Worm (Caenorhabditis elegans) whole organism, L3 larva: ENCODE results near the gene F26C11.4.

Source experiments
- ZK546.5 ChIP-seq: sonication (generic microtip); optimal IDR thresholded peaks from 2 replicates; lab custom pipeline; 2017; ENCODE audit warnings: missing biosample characterization, missing genetic modification characterization
- ama-1 ChIP-seq: fragments of 150-350 bp; optimal IDR thresholded peaks from 2 replicates; lab custom pipeline; 2018
- ceh-28 ChIP-seq: fragments of 150-350 bp; optimal IDR thresholded peaks from 2 replicates; lab custom pipeline; 2014; ENCODE audit warnings: missing biosample characterization, missing genetic modification reagents, missing genetic modification characterization
- daf-12 ChIP-seq: fragments of 150-350 bp; optimal IDR thresholded peaks from 2 replicates; lab custom pipeline; 2014; ENCODE audit warnings: missing biosample characterization, missing genetic modification reagents, missing genetic modification characterization
- egl-27 ChIP-seq: sonication (generic microtip); optimal IDR thresholded peaks from 4 replicates; lab custom pipeline; 2017; ENCODE audit warnings: missing biosample characterization, missing genetic modification reagents, missing genetic modification characterization
- egl-5 ChIP-seq: fragments of 150-350 bp; optimal IDR thresholded peaks from 2 replicates; lab custom pipeline; 2017; ENCODE audit warnings: missing biosample characterization, missing genetic modification reagents, missing genetic modification characterization, inconsistent platforms
- elt-1 ChIP-seq: fragments of 150-350 bp; optimal IDR thresholded peaks from 2 replicates; lab custom pipeline; 2014; ENCODE audit warnings: missing biosample characterization, missing genetic modification characterization
- elt-3 ChIP-seq, 3 experiments: fragments of 150-350 bp in 1 of 3; sonication (generic microtip) in 2 of 3; optimal IDR thresholded peaks; 2 replicates in 2 of 3; 4 replicates in 1 of 3; lab custom pipeline; 2014 to 2017; ENCODE audit warnings: missing biosample characterization in 3 of 3, missing genetic modification characterization in 3 of 3
- eor-1 ChIP-seq, 2 experiments: fragments of 150-350 bp; optimal IDR thresholded peaks; 2 replicates each; lab custom pipeline; 2014 to 2018; ENCODE audit warnings: missing biosample characterization in 2 of 2, missing genetic modification characterization in 2 of 2
- fkh-10 ChIP-seq: sonication (generic microtip); optimal IDR thresholded peaks from 2 replicates; lab custom pipeline; 2017; ENCODE audit warnings: missing biosample characterization, missing genetic modification reagents, missing genetic modification characterization
- fkh-2 ChIP-seq: fragments of 150-350 bp; optimal IDR thresholded peaks from 2 replicates; lab custom pipeline; 2014; ENCODE audit warnings: missing biosample characterization, missing genetic modification reagents, missing genetic modification characterization
- fos-1 ChIP-seq: fragments of 150-350 bp; optimal IDR thresholded peaks from 2 replicates; lab custom pipeline; 2014; ENCODE audit warnings: missing biosample characterization, missing genetic modification characterization
- hmg-11 ChIP-seq: sonication (generic microtip); optimal IDR thresholded peaks from 2 replicates; lab custom pipeline; 2016; ENCODE audit warnings: missing genetic modification characterization, missing compliant biosample characterization
- lin-15B ChIP-seq: fragments of 150-350 bp; optimal IDR thresholded peaks from 2 replicates; lab custom pipeline; 2014; ENCODE audit warnings: missing biosample characterization, missing genetic modification characterization
- lin-39 ChIP-seq: fragments of 150-350 bp; optimal IDR thresholded peaks from 2 replicates; lab custom pipeline; 2018; ENCODE audit warnings: missing biosample characterization, missing genetic modification reagents, missing genetic modification characterization
- lsy-12 ChIP-seq: sonication (generic microtip); optimal IDR thresholded peaks from 2 replicates; lab custom pipeline; 2016; ENCODE audit warnings: mild to moderate bottlenecking, missing genetic modification characterization, missing compliant biosample characterization
- mdl-1 ChIP-seq: fragments of 150-350 bp; optimal IDR thresholded peaks from 2 replicates; lab custom pipeline; 2014; ENCODE audit warnings: missing biosample characterization, missing genetic modification characterization
- nfya-1 ChIP-seq: sonication (generic microtip); optimal IDR thresholded peaks from 2 replicates; lab custom pipeline; 2017; ENCODE audit warnings: missing genetic modification characterization, mild to moderate bottlenecking, missing compliant biosample characterization, antibody characterized with exemption, moderate library complexity; ENCODE audit not compliant: insufficient read depth
- nhr-11 ChIP-seq: fragments of 150-350 bp; optimal IDR thresholded peaks from 2 replicates; lab custom pipeline; 2014; ENCODE audit warnings: missing biosample characterization, missing genetic modification characterization
- nhr-23 ChIP-seq: fragments of 150-350 bp; optimal IDR thresholded peaks from 2 replicates; lab custom pipeline; 2014; ENCODE audit warnings: missing biosample characterization, missing genetic modification reagents, missing genetic modification characterization
- nhr-25 ChIP-seq: sonication (generic microtip); optimal IDR thresholded peaks from 2 replicates; lab custom pipeline; 2017; ENCODE audit warnings: missing biosample characterization, missing genetic modification characterization
- nhr-28 ChIP-seq: fragments of 150-350 bp; optimal IDR thresholded peaks from 2 replicates; lab custom pipeline; 2014; ENCODE audit warnings: missing biosample characterization, missing genetic modification characterization
- nhr-43 ChIP-seq: sonication (generic microtip); optimal IDR thresholded peaks from 2 replicates; lab custom pipeline; 2016; ENCODE audit warnings: mild to moderate bottlenecking, missing genetic modification characterization, missing compliant biosample characterization; ENCODE audit not compliant: poor library complexity, severe bottlenecking
- pha-4 ChIP-seq: fragments of 150-350 bp; optimal IDR thresholded peaks from 2 replicates; lab custom pipeline; 2014; ENCODE audit warnings: missing biosample characterization, missing genetic modification reagents, missing genetic modification characterization
- pqm-1 ChIP-seq: fragments of 150-350 bp; optimal IDR thresholded peaks from 2 replicates; lab custom pipeline; 2017; ENCODE audit warnings: missing biosample characterization, missing genetic modification characterization, inconsistent platforms
- sea-2 ChIP-seq: fragments of 150-350 bp; sonication (generic microtip); optimal IDR thresholded peaks from 4 replicates; lab custom pipeline; 2014; ENCODE audit warnings: missing biosample characterization, missing genetic modification reagents, missing genetic modification characterization
- tbx-2 ChIP-seq: sonication (generic microtip); optimal IDR thresholded peaks from 2 replicates; lab custom pipeline; 2016; ENCODE audit warnings: mild to moderate bottlenecking, missing genetic modification characterization, missing compliant biosample characterization
- zag-1 ChIP-seq: fragments of 150-350 bp; optimal IDR thresholded peaks from 2 replicates; lab custom pipeline; 2014; ENCODE audit warnings: missing biosample characterization, missing genetic modification characterization
- ztf-4 ChIP-seq: fragments of 150-350 bp; optimal IDR thresholded peaks from 2 replicates; lab custom pipeline; 2014; ENCODE audit warnings: missing biosample characterization, missing genetic modification characterization

F26C11.4 gene

ce11 chrII:9931012-9931411, 14.9 kb upstream of the F26C11.4 start:
- TF ChIP-seq nfya-1 (tag; lab: Kevin White, UChicago) (peak; percentile 47), lin-15B (peak; percentile 78), hmg-11 (tag; lab: Kevin White, UChicago) (peak; percentile 59), nhr-43 (tag; lab: Kevin White, UChicago) (peak; percentile 9), nhr-11 (tag; lab: Kevin White, UChicago) (peak; percentile 49), fkh-2 (tag; lab: Kevin White, UChicago) (no peak), eor-1 (tag; optimal IDR thresholded peaks at IDR 0.05; lab: Kevin White, UChicago) (no peak)

ce11 chrII:9928470-9928869, 12.4 kb upstream of the F26C11.4 start:
- no peak for TF ChIP-seq ZK546.5 (tag; lab: Kevin White, UChicago)
- TF ChIP-seq fkh-2 (tag; lab: Kevin White, UChicago) = no peak
- no peak for TF ChIP-seq zag-1 (tag; lab: Kevin White, UChicago)
- no peak for TF ChIP-seq lin-39 (tag; lab: Kevin White, UChicago)
- no peak for TF ChIP-seq lsy-12
- no peak for TF ChIP-seq sea-2
- TF ChIP-seq lin-15B = no peak
- TF ChIP-seq ceh-28 (tag; lab: Kevin White, UChicago) = no peak
- TF ChIP-seq egl-5 (tag; lab: Kevin White, UChicago) = no peak

- TF ChIP-seq nhr-25 (tag; lab: Kevin White, UChicago) (no peak), nfya-1 (tag; lab: Kevin White, UChicago) (peak; percentile 35)
These were observed 5.7 kb upstream of the F26C11.4 start, which contains the start of gene C05C10.2 for ce11 chrII:9921622-9922269. C05C10.2 (plus strand) TSS chrII:9922219.

ce11 chrII:9920468-9920867, 4.4 kb upstream of the F26C11.4 start, which contains the start of gene pho-10:
pho-10 (minus strand) TSS chrII:9920568.
- no peak for TF ChIP-seq lin-39 (tag; lab: Kevin White, UChicago)
- TF ChIP-seq egl-27 = no peak
- no peak for TF ChIP-seq nhr-28 (tag; lab: Kevin White, UChicago)
- no peak for TF ChIP-seq lin-15B
- TF ChIP-seq nfya-1 (tag; lab: Kevin White, UChicago) = no peak
- no peak for TF ChIP-seq fkh-2 (tag; lab: Kevin White, UChicago)
- no peak for TF ChIP-seq tbx-2 (tag; lab: Kevin White, UChicago)
- TF ChIP-seq ztf-4 (tag; lab: Kevin White, UChicago) = no peak
- TF ChIP-seq pha-4 (tag; lab: Kevin White, UChicago) = no peak
- no peak for TF ChIP-seq fkh-10 (GFP tag; lab: Kevin White, UChicago)
- no peak for TF ChIP-seq fos-1 (tag; lab: Kevin White, UChicago)
- no peak for TF ChIP-seq daf-12 (tag; lab: Kevin White, UChicago)
- TF ChIP-seq eor-1 (tag; optimal IDR thresholded peaks at IDR 0.05; lab: Kevin White, UChicago) = no peak
- TF ChIP-seq elt-3 (tag; optimal IDR thresholded peaks at IDR 0.05; lab: Kevin White, UChicago) = no peak
- no peak for TF ChIP-seq pqm-1 (tag; lab: Kevin White, UChicago)
- TF ChIP-seq nhr-43 (tag; lab: Kevin White, UChicago) = no peak

- TF ChIP-seq eor-1 (tag; optimal IDR thresholded peaks at IDR 0.05; lab: Kevin White, UChicago) (no peak), elt-1 (no peak), ZK546.5 (tag; lab: Kevin White, UChicago) (no peak), sea-2 (no peak), daf-12 (tag; lab: Kevin White, UChicago) (no peak), lin-39 (tag; lab: Kevin White, UChicago) (no peak), ceh-28 (tag; lab: Kevin White, UChicago) (no peak), nhr-43 (tag; lab: Kevin White, UChicago) (no peak), pha-4 (tag; lab: Kevin White, UChicago) (no peak), nhr-28 (tag; lab: Kevin White, UChicago) (no peak), mdl-1 (no peak), nfya-1 (tag; lab: Kevin White, UChicago) (no peak), nhr-23 (tag; lab: Kevin White, UChicago) (no peak), ama-1 (lab: Kevin White, UChicago) (no peak)
These were observed 1.8 kb upstream of the F26C11.4 start, which contains the start of gene C05C10.8 for ce11 chrII:9917904-9918303. C05C10.8 (minus strand) TSS chrII:9918004.
